Fruit fly (Drosophila melanogaster): ENCODE measurements around the gene CG34451.

The CG34451 gene

DNA sequence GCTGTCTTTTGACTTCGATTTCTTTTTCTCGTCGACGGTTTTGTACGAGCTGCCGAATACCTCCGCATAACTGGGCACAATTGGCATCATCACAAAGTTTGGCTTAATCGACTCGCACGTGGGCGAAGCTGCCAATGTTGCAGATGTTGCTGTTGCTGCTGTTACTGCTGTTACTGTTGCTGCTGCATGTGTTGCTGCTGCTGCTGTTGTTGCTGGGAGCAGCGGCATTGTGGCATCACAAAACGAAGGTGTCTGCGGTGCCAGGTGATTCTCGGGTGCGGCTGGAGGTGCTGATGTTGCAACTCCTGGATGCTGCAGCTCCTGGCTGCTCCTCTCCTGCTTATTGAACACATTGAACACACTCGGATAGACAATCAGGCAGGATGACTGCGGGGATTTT lies 6.0 kb upstream of the CG34451 start:
- TF ChIP-seq CG8301 (tag; optimal IDR thresholded peaks at IDR 0.05) (no peak), Ets98B (GFP tag; IDR thresholded peaks at IDR 0.05) (no peak), CG17806 (tag; optimal IDR thresholded peaks at IDR 0.05) (no peak), Snoo (tag; optimal IDR thresholded peaks at IDR 0.05) (no peak), CG4496 (GFP tag; IDR thresholded peaks at IDR 0.05) (no peak), CG13204 (GFP tag; optimal IDR thresholded peaks at IDR 0.05) (no peak), CG12605 (GFP tag; IDR thresholded peaks at IDR 0.05) (no peak), CG15710 (tag; optimal IDR thresholded peaks at IDR 0.05) (no peak), CG8159 (tag; optimal IDR thresholded peaks at IDR 0.05) (no peak), gl (tag; optimal IDR thresholded peaks at IDR 0.05) (no peak), EcR (GFP tag; optimal IDR thresholded peaks at IDR 0.05) (no peak), rn (GFP tag; IDR thresholded peaks at IDR 0.05) (no peak), CG14655 (GFP tag; optimal IDR thresholded peaks at IDR 0.05) (no peak), fd96Ca (GFP tag; IDR thresholded peaks at IDR 0.05) (no peak), Pif1B (GFP tag; optimal IDR thresholded peaks at IDR 0.05) (no peak), Pif1A (GFP tag; optimal IDR thresholded peaks at IDR 0.05) (no peak), CG9948 (tag; optimal IDR thresholded peaks at IDR 0.05) (no peak), D1 (tag; optimal IDR thresholded peaks at IDR 0.05) (no peak)

dm6 chr3L:15695195-15695594 lies 3.3 kb upstream of the CG34451 start:
- TF ChIP-seq CG4496 (GFP tag; IDR thresholded peaks at IDR 0.05), result 0 out of 3 replicates have a peak, but pooled peaks have one; percentile 48
- TF ChIP-seq CG17806 (tag; optimal IDR thresholded peaks at IDR 0.05), result no peak
- TF ChIP-seq CG13204 (GFP tag; optimal IDR thresholded peaks at IDR 0.05), result no peak

dm6 chr3L:15694406-15694805 lies 2.5 kb upstream of the CG34451 start:
- TF ChIP-seq CG10348 (GFP tag; IDR thresholded peaks at IDR 0.05) (no peak), Snoo (tag; optimal IDR thresholded peaks at IDR 0.05) (no peak), fd96Ca (GFP tag; IDR thresholded peaks at IDR 0.05) (no peak), CG13204 (GFP tag; optimal IDR thresholded peaks at IDR 0.05) (no peak), CG15710 (tag; optimal IDR thresholded peaks at IDR 0.05) (no peak), gl (tag; optimal IDR thresholded peaks at IDR 0.05) (no peak), CG32121 (GFP tag; IDR thresholded peaks at IDR 0.05) (no peak)

dm6 chr3L:15692794-15693532 lies 1.1 kb upstream of the CG34451 start:
- TF ChIP-seq CG17806 (tag; optimal IDR thresholded peaks at IDR 0.05), result peak; percentile 32
- TF ChIP-seq gl (tag; optimal IDR thresholded peaks at IDR 0.05), result no peak
- peak; percentile 4 for TF ChIP-seq Snoo (tag; optimal IDR thresholded peaks at IDR 0.05)
- TF ChIP-seq CG12605 (GFP tag; IDR thresholded peaks at IDR 0.05), result no peak
- peak; percentile 57 for TF ChIP-seq CG14655 (GFP tag; optimal IDR thresholded peaks at IDR 0.05)
- peak; percentile 20 for TF ChIP-seq CG15710 (tag; optimal IDR thresholded peaks at IDR 0.05)
- no peak for TF ChIP-seq CG32121 (GFP tag; IDR thresholded peaks at IDR 0.05)
- TF ChIP-seq CG8159 (tag; optimal IDR thresholded peaks at IDR 0.05), result peak; percentile 59
- TF ChIP-seq Pif1B (GFP tag; optimal IDR thresholded peaks at IDR 0.05), result peak; percentile 25
- peak; percentile 48 for TF ChIP-seq CG9948 (tag; optimal IDR thresholded peaks at IDR 0.05)
- no peak for TF ChIP-seq rn (GFP tag; IDR thresholded peaks at IDR 0.05)
- TF ChIP-seq Ets98B (GFP tag; IDR thresholded peaks at IDR 0.05), result no peak
- no peak for TF ChIP-seq CG13204 (GFP tag; optimal IDR thresholded peaks at IDR 0.05)
- no peak for TF ChIP-seq CG10348 (GFP tag; IDR thresholded peaks at IDR 0.05)
- TF ChIP-seq CG34367 (tag; optimal IDR thresholded peaks at IDR 0.05), result peak; percentile 9
- TF ChIP-seq EcR (GFP tag; optimal IDR thresholded peaks at IDR 0.05), result no peak

DNA sequence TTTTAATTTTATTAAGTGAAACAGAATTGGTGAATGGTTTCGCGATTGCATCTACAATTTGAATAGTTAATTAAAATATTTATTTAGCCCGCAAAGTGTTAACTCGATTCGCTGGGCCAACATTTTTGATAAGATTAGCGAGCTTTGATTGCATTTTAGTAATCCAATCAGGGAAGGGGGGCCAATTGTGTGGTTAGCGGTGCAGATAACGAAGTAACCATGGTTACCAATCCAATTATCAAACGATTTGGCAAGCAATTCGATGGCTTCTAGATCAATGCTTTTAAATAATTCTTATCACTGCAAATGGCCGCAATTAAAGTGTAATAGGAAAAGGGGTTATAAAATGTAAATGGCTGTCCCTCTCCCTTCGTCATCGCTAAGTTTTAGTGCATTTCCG lies 520 bp upstream of the CG34451 start:
- no peak for TF ChIP-seq fd96Ca (GFP tag; IDR thresholded peaks at IDR 0.05)
- TF ChIP-seq CG15710 (tag; optimal IDR thresholded peaks at IDR 0.05), result no peak
- no peak for TF ChIP-seq CG12605 (GFP tag; IDR thresholded peaks at IDR 0.05)
- TF ChIP-seq CG8159 (tag; optimal IDR thresholded peaks at IDR 0.05), result no peak
- no peak for TF ChIP-seq CG17806 (tag; optimal IDR thresholded peaks at IDR 0.05)
- no peak for TF ChIP-seq CG14655 (GFP tag; optimal IDR thresholded peaks at IDR 0.05)
- TF ChIP-seq Pif1B (GFP tag; optimal IDR thresholded peaks at IDR 0.05), result no peak
- TF ChIP-seq gl (tag; optimal IDR thresholded peaks at IDR 0.05), result no peak
- TF ChIP-seq CG9948 (tag; optimal IDR thresholded peaks at IDR 0.05), result no peak
- no peak for TF ChIP-seq rn (GFP tag; IDR thresholded peaks at IDR 0.05)
- no peak for TF ChIP-seq CG10348 (GFP tag; IDR thresholded peaks at IDR 0.05)
- no peak for TF ChIP-seq CG13204 (GFP tag; optimal IDR thresholded peaks at IDR 0.05)
- no peak for TF ChIP-seq CG4496 (GFP tag; IDR thresholded peaks at IDR 0.05)
- TF ChIP-seq CG8301 (tag; optimal IDR thresholded peaks at IDR 0.05), result no peak
- TF ChIP-seq EcR (GFP tag; optimal IDR thresholded peaks at IDR 0.05), result no peak
- TF ChIP-seq CG34367 (tag; optimal IDR thresholded peaks at IDR 0.05), result no peak
- no peak for TF ChIP-seq Pif1A (GFP tag; optimal IDR thresholded peaks at IDR 0.05)

DNA sequence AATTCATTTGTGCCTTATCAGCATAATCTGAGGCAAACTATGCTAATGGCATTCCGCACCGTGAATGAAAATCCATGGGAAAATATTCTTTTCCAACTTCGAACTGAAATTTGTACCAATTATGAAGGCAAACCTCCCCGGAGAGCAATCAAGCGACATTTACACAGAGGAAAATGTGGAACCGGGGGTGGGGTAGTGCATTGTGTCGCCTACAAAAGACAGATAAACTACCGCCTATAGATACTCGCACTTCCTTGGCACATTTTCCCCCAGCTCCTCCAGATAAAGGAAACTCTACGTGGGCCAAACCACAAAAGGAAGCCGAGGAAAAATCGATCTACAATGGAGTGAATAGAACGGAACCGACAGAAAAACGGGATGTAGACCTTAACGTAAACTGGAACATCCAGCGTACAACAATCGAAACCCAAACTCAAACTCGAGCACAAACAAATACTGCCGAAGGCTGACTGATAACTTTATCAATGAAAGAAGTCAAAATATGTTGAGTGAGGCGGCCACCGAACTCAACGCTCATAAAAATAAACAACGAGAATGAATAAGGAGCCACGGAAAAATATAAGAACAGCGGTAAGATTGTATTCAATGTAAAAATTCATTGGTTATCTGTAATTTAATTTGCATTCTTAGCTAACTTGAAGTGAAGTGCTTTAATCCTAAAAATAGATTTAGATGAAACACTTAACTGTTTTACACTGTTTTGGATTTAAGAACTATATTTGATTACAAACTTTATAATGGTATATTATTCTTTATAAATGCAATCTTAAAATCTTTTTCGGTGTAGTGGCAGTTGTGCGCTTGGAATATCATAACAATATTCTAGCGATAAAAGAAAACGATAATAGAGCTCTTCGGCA lies 917 bp downstream of the CG34451 start:
- no peak for TF ChIP-seq CG13204 (GFP tag; optimal IDR thresholded peaks at IDR 0.05)
- peak; percentile 39 for TF ChIP-seq EcR (GFP tag; optimal IDR thresholded peaks at IDR 0.05)

Data from whole organism, pupa.